Fruit fly (Drosophila melanogaster) whole organism, embryonic: Measurements from ENCODE around the gene CG8379.

Experiments used
- Abd-B ChIP-seq: fragments of 200-800 bp; sonication (Bioruptor generic); optimal IDR thresholded peaks from 2 replicates; lab custom pipeline; 2018; ENCODE audit warnings: missing biosample characterization, mild to moderate bottlenecking, missing genetic modification characterization, moderate library complexity
- Atf3 ChIP-seq: fragments of 200-800 bp; sonication (Bioruptor generic); optimal IDR thresholded peaks from 3 replicates; lab custom pipeline; 2016; ENCODE audit warnings: missing biosample characterization, missing genetic modification characterization
- CG10209 ChIP-seq: fragments of 200-800 bp; sonication (Bioruptor generic); optimal IDR thresholded peaks from 3 replicates; lab custom pipeline; 2017; ENCODE audit warnings: missing biosample characterization, mild to moderate bottlenecking, missing genetic modification characterization, missing genetic modification reagents
- CG1024 ChIP-seq: fragments of 200-800 bp; sonication (Bioruptor generic); IDR thresholded peaks from 2 replicates; pipeline ENCODE4 v1.3.6; 2022; ENCODE audit warnings: missing biosample characterization, missing genetic modification characterization
- CG10959 ChIP-seq: fragments of 200-800 bp; sonication (Bioruptor generic); IDR thresholded peaks from 2 replicates; pipeline ENCODE4 v1.3.6; 2022; ENCODE audit warnings: missing biosample characterization, missing genetic modification characterization
- CG12299 ChIP-seq: fragments of 200-800 bp; sonication (Bioruptor generic); optimal IDR thresholded peaks from 2 replicates; lab custom pipeline; 2018; ENCODE audit warnings: missing biosample characterization, mild to moderate bottlenecking, missing genetic modification characterization
- CG14860 ChIP-seq: fragments of 200-800 bp; sonication (Bioruptor generic); IDR thresholded peaks from 3 replicates; pipeline ENCODE4 v1.3.6; 2022; ENCODE audit warnings: missing biosample characterization, missing genetic modification characterization; ENCODE audit not compliant: partially characterized antibody
- CG16863 ChIP-seq: fragments of 200-800 bp; sonication (Bioruptor generic); optimal IDR thresholded peaks from 3 replicates; lab custom pipeline; 2016; ENCODE audit warnings: missing biosample characterization, missing genetic modification characterization
- CG17612 ChIP-seq: fragments of 200-800 bp; sonication (Bioruptor generic); IDR thresholded peaks from 2 replicates; pipeline ENCODE4 v1.3.6; 2022; ENCODE audit warnings: missing biosample characterization, missing genetic modification characterization
- CG18764 ChIP-seq: fragments of 200-800 bp; sonication (Bioruptor generic); optimal IDR thresholded peaks from 3 replicates; lab custom pipeline; 2016; ENCODE audit warnings: missing biosample characterization, missing genetic modification characterization
- CG31224 ChIP-seq: fragments of 200-800 bp; sonication (Bioruptor generic); IDR thresholded peaks from 2 replicates; pipeline ENCODE4 v1.3.6; 2022; ENCODE audit warnings: missing biosample characterization, missing genetic modification characterization
- CG3163 ChIP-seq: fragments of 200-800 bp; sonication (Bioruptor generic); optimal IDR thresholded peaks from 3 replicates; lab custom pipeline; 2016; ENCODE audit warnings: missing biosample characterization, missing genetic modification characterization
- CG32772 ChIP-seq: fragments of 200-800 bp; sonication (Bioruptor generic); IDR thresholded peaks from 2 replicates; pipeline ENCODE4 v1.3.6; 2022; ENCODE audit warnings: missing biosample characterization, missing genetic modification characterization
- CG33557 ChIP-seq: fragments of 200-800 bp; sonication (Bioruptor generic); optimal IDR thresholded peaks from 2 replicates; lab custom pipeline; 2019; ENCODE audit warnings: missing biosample characterization, mild to moderate bottlenecking, missing genetic modification characterization, moderate library complexity
- CG42726 ChIP-seq: fragments of 200-800 bp; sonication (Bioruptor generic); IDR thresholded peaks from 2 replicates; pipeline ENCODE4 v1.3.6; 2022; ENCODE audit warnings: missing biosample characterization, missing genetic modification characterization; ENCODE audit not compliant: partially characterized antibody
- CG5180 ChIP-seq: fragments of 200-800 bp; sonication (Bioruptor generic); optimal IDR thresholded peaks from 3 replicates; lab custom pipeline; 2017; ENCODE audit warnings: missing biosample characterization, missing genetic modification characterization, mild to moderate bottlenecking, moderate library complexity, missing genetic modification reagents
- CG6272 ChIP-seq: fragments of 200-800 bp; sonication (Bioruptor generic); IDR thresholded peaks from 2 replicates; pipeline ENCODE4 v1.3.6; 2022; ENCODE audit warnings: missing biosample characterization, missing genetic modification characterization
- CG6813 ChIP-seq: fragments of 200-800 bp; sonication (Bioruptor generic); optimal IDR thresholded peaks from 2 replicates; lab custom pipeline; 2017; ENCODE audit warnings: missing biosample characterization, missing genetic modification characterization, mild to moderate bottlenecking, moderate library complexity, missing genetic modification reagents
- CG9727 ChIP-seq: fragments of 200-800 bp; sonication (Bioruptor generic); optimal IDR thresholded peaks from 3 replicates; lab custom pipeline; 2017; ENCODE audit warnings: missing biosample characterization, mild to moderate bottlenecking, missing genetic modification characterization
- CHES-1-like ChIP-seq: fragments of 200-800 bp; sonication (Bioruptor generic); optimal IDR thresholded peaks from 2 replicates; lab custom pipeline; 2016; ENCODE audit warnings: missing biosample characterization, missing genetic modification characterization
- Camta ChIP-seq: fragments of 200-800 bp; sonication (Bioruptor generic); optimal IDR thresholded peaks from 2 replicates; lab custom pipeline; 2016; ENCODE audit warnings: missing biosample characterization, missing genetic modification characterization
- CrebB ChIP-seq: fragments of 200-800 bp; sonication (Bioruptor generic); optimal IDR thresholded peaks from 3 replicates; lab custom pipeline; 2018; ENCODE audit warnings: missing biosample characterization, mild to moderate bottlenecking, missing genetic modification characterization
- D19B ChIP-seq: fragments of 200-800 bp; sonication (Bioruptor generic); optimal IDR thresholded peaks from 2 replicates; lab custom pipeline; 2017; ENCODE audit warnings: missing biosample characterization, mild to moderate bottlenecking, missing genetic modification characterization
- Dref ChIP-seq: fragments of 200-800 bp; sonication (Bioruptor generic); IDR thresholded peaks from 2 replicates; pipeline ENCODE4 v1.3.6; 2022; ENCODE audit warnings: missing biosample characterization, missing genetic modification characterization
- MBD-R2 ChIP-seq: fragments of 200-800 bp; sonication (Bioruptor generic); IDR thresholded peaks from 2 replicates; pipeline ENCODE4 v1.3.6; 2022; ENCODE audit warnings: missing biosample characterization, missing genetic modification characterization
- NC2α ChIP-seq: fragments of 200-800 bp; sonication (Bioruptor generic); optimal IDR thresholded peaks from 2 replicates; lab custom pipeline; 2016; ENCODE audit warnings: missing biosample characterization, missing genetic modification characterization
- Neu2 ChIP-seq: fragments of 200-800 bp; sonication (Bioruptor generic); optimal IDR thresholded peaks from 3 replicates; lab custom pipeline; 2016; ENCODE audit warnings: missing biosample characterization, missing genetic modification characterization, borderline replicate concordance
- Rx ChIP-seq: fragments of 200-800 bp; sonication (Bioruptor generic); IDR thresholded peaks from 2 replicates; pipeline ENCODE4 v1.3.6; 2022; ENCODE audit warnings: missing biosample characterization, missing genetic modification characterization
- Sox102F ChIP-seq: fragments of 200-800 bp; sonication (Bioruptor generic); optimal IDR thresholded peaks from 2 replicates; lab custom pipeline; 2018; ENCODE audit warnings: missing biosample characterization, mild to moderate bottlenecking, missing genetic modification characterization, moderate library complexity
- chm ChIP-seq: fragments of 200-800 bp; sonication (Bioruptor generic); IDR thresholded peaks from 2 replicates; pipeline ENCODE4 v1.3.6; 2022; ENCODE audit warnings: missing biosample characterization, missing genetic modification characterization
- ci ChIP-seq: fragments of 200-800 bp; sonication (Bioruptor generic); IDR thresholded peaks from 3 replicates; pipeline ENCODE4 v1.3.6; 2022; ENCODE audit warnings: missing biosample characterization, missing genetic modification characterization
- dimm ChIP-seq: fragments of 200-800 bp; sonication (Bioruptor generic); IDR thresholded peaks from 2 replicates; pipeline ENCODE4 v1.3.6; 2022; ENCODE audit warnings: missing biosample characterization, missing genetic modification characterization
- eve ChIP-seq, 2 experiments: fragments of >200 bp; optimal IDR thresholded peaks; 2 replicates each; lab custom pipeline; 2017; ENCODE audit warnings: missing biosample characterization in 2 of 2, missing genetic modification characterization in 2 of 2
- ewg ChIP-seq: fragments of 200-800 bp; sonication (Bioruptor generic); optimal IDR thresholded peaks from 3 replicates; lab custom pipeline; 2017; ENCODE audit warnings: mild to moderate bottlenecking, missing biosample characterization, missing genetic modification reagents, missing genetic modification characterization
- fd64A ChIP-seq: fragments of 200-800 bp; sonication (Bioruptor generic); optimal IDR thresholded peaks from 3 replicates; lab custom pipeline; 2018; ENCODE audit warnings: missing biosample characterization, mild to moderate bottlenecking, missing genetic modification characterization
- gce ChIP-seq: fragments of 200-800 bp; sonication (Bioruptor generic); IDR thresholded peaks from 3 replicates; pipeline ENCODE4 v1.3.6; 2022; ENCODE audit warnings: missing biosample characterization, missing genetic modification characterization
- gsb-n ChIP-seq: fragments of 200-800 bp; sonication (Bioruptor generic); optimal IDR thresholded peaks from 3 replicates; lab custom pipeline; 2018; ENCODE audit warnings: missing biosample characterization, mild to moderate bottlenecking, missing genetic modification characterization
- ind ChIP-seq: fragments of 200-800 bp; sonication (Bioruptor generic); optimal IDR thresholded peaks from 3 replicates; lab custom pipeline; 2016; ENCODE audit warnings: missing biosample characterization, missing genetic modification characterization
- insv ChIP-seq, 2 experiments: fragments of 200-800 bp; sonication (Bioruptor generic); optimal IDR thresholded peaks; 3 replicates each; lab custom pipeline; 2016 to 2018; ENCODE audit warnings: missing biosample characterization in 2 of 2, missing genetic modification characterization in 2 of 2
- kay ChIP-seq: fragments of 200-800 bp; sonication (Bioruptor generic); optimal IDR thresholded peaks from 2 replicates; lab custom pipeline; 2016; ENCODE audit warnings: missing biosample characterization, missing genetic modification characterization
- lab ChIP-seq: fragments of 200-800 bp; sonication (Bioruptor generic); optimal IDR thresholded peaks from 3 replicates; lab custom pipeline; 2017; ENCODE audit warnings: missing biosample characterization, missing genetic modification characterization, mild to moderate bottlenecking, moderate library complexity, missing genetic modification reagents
- lbe ChIP-seq: fragments of 200-800 bp; sonication (Bioruptor generic); optimal IDR thresholded peaks from 2 replicates; lab custom pipeline; 2016; ENCODE audit warnings: missing biosample characterization, mild to moderate bottlenecking, missing genetic modification characterization
- lola ChIP-seq, 3 experiments: fragments of >200 bp in 2 of 3; fragments of 200-800 bp in 1 of 3; sonication (Bioruptor generic) in 1 of 3; optimal IDR thresholded peaks; 2 replicates each; lab custom pipeline; 2017 to 2019; ENCODE audit warnings: missing biosample characterization in 3 of 3, missing genetic modification characterization in 3 of 3, mild to moderate bottlenecking in 1 of 3, moderate library complexity in 1 of 3
- luna ChIP-seq: fragments of 200-800 bp; sonication (Bioruptor generic); optimal IDR thresholded peaks from 2 replicates; lab custom pipeline; 2016; ENCODE audit warnings: missing biosample characterization, missing genetic modification characterization
- pb ChIP-seq: fragments of 200-800 bp; sonication (Bioruptor generic); optimal IDR thresholded peaks from 3 replicates; lab custom pipeline; 2016; ENCODE audit warnings: missing biosample characterization, missing genetic modification characterization
- pnt ChIP-seq: fragments of 200-800 bp; sonication (Bioruptor generic); optimal IDR thresholded peaks from 3 replicates; lab custom pipeline; 2016; ENCODE audit warnings: missing biosample characterization, missing genetic modification characterization
- repo ChIP-seq: fragments of 200-800 bp; sonication (Bioruptor generic); optimal IDR thresholded peaks from 2 replicates; lab custom pipeline; 2016; ENCODE audit warnings: missing biosample characterization, missing genetic modification characterization
- row ChIP-seq: fragments of 200-800 bp; sonication (Bioruptor generic); IDR thresholded peaks from 3 replicates; pipeline ENCODE4 v1.3.6; 2022; ENCODE audit warnings: missing biosample characterization, missing genetic modification characterization
- shn ChIP-seq: fragments of 200-800 bp; sonication (Bioruptor generic); optimal IDR thresholded peaks from 3 replicates; lab custom pipeline; 2016; ENCODE audit warnings: missing biosample characterization, missing genetic modification characterization
- ssp ChIP-seq: fragments of 200-800 bp; sonication (Bioruptor generic); IDR thresholded peaks from 2 replicates; pipeline ENCODE4 v1.3.6; 2022; ENCODE audit warnings: missing biosample characterization, missing genetic modification characterization
- unpg ChIP-seq: fragments of 200-800 bp; sonication (Bioruptor generic); optimal IDR thresholded peaks from 3 replicates; lab custom pipeline; 2018; ENCODE audit warnings: missing biosample characterization, mild to moderate bottlenecking, missing genetic modification characterization, moderate library complexity
- vfl ChIP-seq: fragments of 200-800 bp; sonication (Bioruptor generic); optimal IDR thresholded peaks from 2 replicates; lab custom pipeline; 2016; ENCODE audit warnings: missing biosample characterization, missing genetic modification characterization

The CG8379 gene

DNA sequence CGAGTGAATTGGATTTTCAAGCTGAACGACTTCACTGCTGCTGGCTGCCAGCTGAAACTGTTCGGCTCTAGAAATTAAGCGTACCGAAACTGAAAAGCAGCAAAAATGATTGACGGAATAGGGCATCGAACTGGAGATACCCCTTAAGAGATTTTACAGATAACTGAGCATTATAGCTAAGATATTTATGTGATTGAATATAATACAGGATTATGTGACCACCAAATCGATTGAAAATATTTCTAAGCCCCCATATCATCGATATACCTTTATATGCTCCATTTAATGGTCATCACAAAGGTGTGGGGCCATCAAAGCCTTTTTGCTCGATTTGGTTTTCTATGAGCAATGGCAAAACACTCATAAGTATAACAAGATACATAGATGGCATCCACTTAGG lies 39.4 kb upstream of the CG8379 start (continued):
- no peak for TF ChIP-seq CG10959 (GFP tag; lab: Robert Waterston, UW)
- no peak for TF ChIP-seq CG6272
- no peak for TF ChIP-seq shn (GFP tag; lab: Kevin White, UChicago)
- TF ChIP-seq CG42726 (GFP tag; lab: Robert Waterston, UW): no peak
- TF ChIP-seq chm: peak; percentile 62; the same call in 1 of the 2 replicates
- no peak for TF ChIP-seq Abd-B (GFP tag; lab: Kevin White, UChicago)
- no peak for TF ChIP-seq repo (GFP tag; lab: Kevin White, UChicago)
- no peak for TF ChIP-seq eve (GFP tag; optimal IDR thresholded peaks at IDR 0.05; lab: Kevin White, UChicago)
- TF ChIP-seq CG17612 (GFP tag; lab: Robert Waterston, UW): no peak
- TF ChIP-seq CG5180 (GFP tag; lab: Kevin White, UChicago): no peak
- TF ChIP-seq CG12299 (tag; lab: Kevin White, UChicago): no peak
- TF ChIP-seq D19B (GFP tag; lab: Kevin White, UChicago): peak; percentile 89
- no peak for TF ChIP-seq gce (GFP tag; lab: Robert Waterston, UW)
- TF ChIP-seq vfl (GFP tag; lab: Kevin White, UChicago): no peak
- TF ChIP-seq fd64A (GFP tag; lab: Kevin White, UChicago): no peak
- peak; percentile 78 for TF ChIP-seq row (GFP tag; lab: Robert Waterston, UW)
- no peak for TF ChIP-seq unpg (GFP tag; lab: Kevin White, UChicago)
- TF ChIP-seq CG9727 (GFP tag; lab: Kevin White, UChicago): peak; percentile 38
- TF ChIP-seq CG1024 (GFP tag; lab: Robert Waterston, UW): no peak
- peak; percentile 25; the same call in 1 of the 2 replicates for TF ChIP-seq MBD-R2 (GFP tag; lab: Robert Waterston, UW)
- TF ChIP-seq insv (GFP tag; optimal IDR thresholded peaks at IDR 0.05; lab: Kevin White, UChicago): no peak
- TF ChIP-seq Sox102F (GFP tag; lab: Kevin White, UChicago): peak; percentile 65
- no peak for TF ChIP-seq ewg (GFP tag; lab: Kevin White, UChicago)
- no peak for TF ChIP-seq CG14860
- TF ChIP-seq ssp (GFP tag; lab: Robert Waterston, UW): no peak
- TF ChIP-seq gsb-n (tag; lab: Kevin White, UChicago): no peak
- peak; percentile 37; the same call in 1 of the 2 replicates for TF ChIP-seq CG32772 (GFP tag; lab: Robert Waterston, UW)
- TF ChIP-seq dimm (GFP tag; lab: Robert Waterston, UW): no peak
- peak; percentile 27 for TF ChIP-seq Camta (GFP tag; lab: Kevin White, UChicago)
- peak; percentile 25 for TF ChIP-seq CG16863 (GFP tag; lab: Kevin White, UChicago)
- TF ChIP-seq CG18764 (GFP tag; lab: Kevin White, UChicago): no peak
- no peak for TF ChIP-seq Atf3 (GFP tag; lab: Kevin White, UChicago)
- TF ChIP-seq lbe (GFP tag; lab: Kevin White, UChicago): no peak
- peak; percentile 17 for TF ChIP-seq CG6813
- TF ChIP-seq CG31224 (GFP tag; lab: Robert Waterston, UW): peak; percentile 47; the same call in 1 of the 2 replicates
- no peak for TF ChIP-seq ind (GFP tag; lab: Kevin White, UChicago)
- no peak for TF ChIP-seq lab (GFP tag; lab: Kevin White, UChicago)
- TF ChIP-seq pnt (GFP tag; lab: Kevin White, UChicago): peak; percentile 53
- TF ChIP-seq Neu2 (GFP tag; lab: Kevin White, UChicago): no peak
- TF ChIP-seq pb (GFP tag; lab: Kevin White, UChicago): peak; percentile 3
- peak; percentile 37; the same call in 1 of the 2 replicates for TF ChIP-seq Rx
- TF ChIP-seq CG10209 (GFP tag; lab: Kevin White, UChicago): peak; percentile 32
- TF ChIP-seq CG3163 (GFP tag; lab: Kevin White, UChicago): no peak
- TF ChIP-seq ci: peak; percentile 77
- no peak for TF ChIP-seq luna (GFP tag; lab: Kevin White, UChicago)
- TF ChIP-seq CHES-1-like (GFP tag; lab: Kevin White, UChicago): no peak
- TF ChIP-seq NC2α (GFP tag; lab: Kevin White, UChicago): no peak
- no peak for TF ChIP-seq Dref (GFP tag; lab: Robert Waterston, UW)
- no peak for TF ChIP-seq CrebB (tag; lab: Kevin White, UChicago)
- TF ChIP-seq lola (GFP tag; optimal IDR thresholded peaks at IDR 0.05; lab: Kevin White, UChicago): no peak
- TF ChIP-seq kay: no peak
- no peak for TF ChIP-seq CG33557 (GFP tag; lab: Kevin White, UChicago)
